Worm (Caenorhabditis elegans) whole organism, L3 larva: ENCODE measurements around the gene dnj-5.

Source experiments
- R02D3.7 ChIP-seq: fragments of 150-350 bp; optimal IDR thresholded peaks from 2 replicates; lab custom pipeline; 2014; ENCODE audit warnings: missing biosample characterization, missing genetic modification characterization
- ama-1 ChIP-seq: fragments of 150-350 bp; optimal IDR thresholded peaks from 2 replicates; lab custom pipeline; 2018
- elt-3 ChIP-seq, 3 experiments: fragments of 150-350 bp in 1 of 3; sonication (generic microtip) in 2 of 3; optimal IDR thresholded peaks; 2 replicates in 2 of 3; 4 replicates in 1 of 3; lab custom pipeline; 2014 to 2017; ENCODE audit warnings: missing biosample characterization in 3 of 3, missing genetic modification characterization in 3 of 3
- fos-1 ChIP-seq: fragments of 150-350 bp; optimal IDR thresholded peaks from 2 replicates; lab custom pipeline; 2014; ENCODE audit warnings: missing biosample characterization, missing genetic modification characterization
- nhr-11 ChIP-seq: fragments of 150-350 bp; optimal IDR thresholded peaks from 2 replicates; lab custom pipeline; 2014; ENCODE audit warnings: missing biosample characterization, missing genetic modification characterization
- sea-2 ChIP-seq: fragments of 150-350 bp; sonication (generic microtip); optimal IDR thresholded peaks from 4 replicates; lab custom pipeline; 2014; ENCODE audit warnings: missing biosample characterization, missing genetic modification reagents, missing genetic modification characterization
- tbx-2 ChIP-seq: sonication (generic microtip); optimal IDR thresholded peaks from 2 replicates; lab custom pipeline; 2016; ENCODE audit warnings: mild to moderate bottlenecking, missing genetic modification characterization, missing compliant biosample characterization

ce11 chrII:6863652-6864051, 5.6 kb upstream of the dnj-5 start, which contains the start of gene aff-1:
- TF ChIP-seq fos-1 (tag; lab: Kevin White, UChicago) (no peak), tbx-2 (tag; lab: Kevin White, UChicago) (no peak), nhr-11 (no peak), R02D3.7 (no peak), ama-1 (lab: Kevin White, UChicago) (no peak), elt-3 (tag; optimal IDR thresholded peaks at IDR 0.05; lab: Kevin White, UChicago) (no peak), sea-2 (no peak)
